Worm (Caenorhabditis elegans) whole organism, L3 larva: ENCODE data around the gene srr-1.

ENCODE experiments used
- R02D3.7 ChIP-seq: fragments of 150-350 bp; optimal IDR thresholded peaks from 2 replicates; lab custom pipeline; 2014; ENCODE audit warnings: missing biosample characterization, missing genetic modification characterization
- ZK546.5 ChIP-seq: sonication (generic microtip); optimal IDR thresholded peaks from 2 replicates; lab custom pipeline; 2017; ENCODE audit warnings: missing biosample characterization, missing genetic modification characterization
- ama-1 ChIP-seq: fragments of 150-350 bp; optimal IDR thresholded peaks from 2 replicates; lab custom pipeline; 2018
- ceh-16 ChIP-seq: sonication (generic microtip); optimal IDR thresholded peaks from 2 replicates; lab custom pipeline; 2017; ENCODE audit warnings: missing biosample characterization, missing genetic modification characterization
- ceh-28 ChIP-seq: fragments of 150-350 bp; optimal IDR thresholded peaks from 2 replicates; lab custom pipeline; 2014; ENCODE audit warnings: missing biosample characterization, missing genetic modification reagents, missing genetic modification characterization
- ceh-82 ChIP-seq: fragments of 150-350 bp; optimal IDR thresholded peaks from 2 replicates; lab custom pipeline; 2014; ENCODE audit warnings: missing biosample characterization, missing genetic modification characterization
- ceh-9 ChIP-seq: sonication (generic microtip); optimal IDR thresholded peaks from 2 replicates; lab custom pipeline; 2018; ENCODE audit warnings: missing biosample characterization, missing genetic modification characterization
- egl-27 ChIP-seq: sonication (generic microtip); optimal IDR thresholded peaks from 4 replicates; lab custom pipeline; 2017; ENCODE audit warnings: missing biosample characterization, missing genetic modification reagents, missing genetic modification characterization
- egl-5 ChIP-seq: fragments of 150-350 bp; optimal IDR thresholded peaks from 2 replicates; lab custom pipeline; 2017; ENCODE audit warnings: missing biosample characterization, missing genetic modification reagents, missing genetic modification characterization, inconsistent platforms
- elt-1 ChIP-seq: fragments of 150-350 bp; optimal IDR thresholded peaks from 2 replicates; lab custom pipeline; 2014; ENCODE audit warnings: missing biosample characterization, missing genetic modification characterization
- elt-2 ChIP-seq: sonication (generic microtip); optimal IDR thresholded peaks from 2 replicates; lab custom pipeline; 2016; ENCODE audit warnings: missing genetic modification reagents, mild to moderate bottlenecking, missing genetic modification characterization, missing compliant biosample characterization
- elt-3 ChIP-seq, 3 experiments: fragments of 150-350 bp in 1 of 3; sonication (generic microtip) in 2 of 3; optimal IDR thresholded peaks; 2 replicates in 2 of 3; 4 replicates in 1 of 3; lab custom pipeline; 2014 to 2017; ENCODE audit warnings: missing biosample characterization in 3 of 3, missing genetic modification characterization in 3 of 3
- fkh-10 ChIP-seq: sonication (generic microtip); optimal IDR thresholded peaks from 2 replicates; lab custom pipeline; 2017; ENCODE audit warnings: missing biosample characterization, missing genetic modification reagents, missing genetic modification characterization
- fos-1 ChIP-seq: fragments of 150-350 bp; optimal IDR thresholded peaks from 2 replicates; lab custom pipeline; 2014; ENCODE audit warnings: missing biosample characterization, missing genetic modification characterization
- hmg-11 ChIP-seq: sonication (generic microtip); optimal IDR thresholded peaks from 2 replicates; lab custom pipeline; 2016; ENCODE audit warnings: missing genetic modification characterization, missing compliant biosample characterization
- jun-1 ChIP-seq: fragments of 150-350 bp; optimal IDR thresholded peaks from 2 replicates; lab custom pipeline; 2014; ENCODE audit warnings: missing biosample characterization, missing genetic modification reagents, missing genetic modification characterization
- lin-15B ChIP-seq: fragments of 150-350 bp; optimal IDR thresholded peaks from 2 replicates; lab custom pipeline; 2014; ENCODE audit warnings: missing biosample characterization, missing genetic modification characterization
- lin-39 ChIP-seq: fragments of 150-350 bp; optimal IDR thresholded peaks from 2 replicates; lab custom pipeline; 2018; ENCODE audit warnings: missing biosample characterization, missing genetic modification reagents, missing genetic modification characterization
- lsy-12 ChIP-seq: sonication (generic microtip); optimal IDR thresholded peaks from 2 replicates; lab custom pipeline; 2016; ENCODE audit warnings: mild to moderate bottlenecking, missing genetic modification characterization, missing compliant biosample characterization
- mdl-1 ChIP-seq: fragments of 150-350 bp; optimal IDR thresholded peaks from 2 replicates; lab custom pipeline; 2014; ENCODE audit warnings: missing biosample characterization, missing genetic modification characterization
- mml-1 ChIP-seq: fragments of 150-350 bp; sonication (generic microtip); optimal IDR thresholded peaks from 3 replicates; lab custom pipeline; 2014; ENCODE audit warnings: missing biosample characterization, missing genetic modification characterization
- nfya-1 ChIP-seq: sonication (generic microtip); optimal IDR thresholded peaks from 2 replicates; lab custom pipeline; 2017; ENCODE audit warnings: missing genetic modification characterization, mild to moderate bottlenecking, missing compliant biosample characterization, antibody characterized with exemption, moderate library complexity; ENCODE audit not compliant: insufficient read depth
- nhr-11 ChIP-seq: fragments of 150-350 bp; optimal IDR thresholded peaks from 2 replicates; lab custom pipeline; 2014; ENCODE audit warnings: missing biosample characterization, missing genetic modification characterization
- nhr-12 ChIP-seq: fragments of 150-350 bp; optimal IDR thresholded peaks from 2 replicates; lab custom pipeline; 2014; ENCODE audit warnings: missing biosample characterization, missing genetic modification characterization
- nhr-23 ChIP-seq: fragments of 150-350 bp; optimal IDR thresholded peaks from 2 replicates; lab custom pipeline; 2014; ENCODE audit warnings: missing biosample characterization, missing genetic modification reagents, missing genetic modification characterization
- nhr-25 ChIP-seq: sonication (generic microtip); optimal IDR thresholded peaks from 2 replicates; lab custom pipeline; 2017; ENCODE audit warnings: missing biosample characterization, missing genetic modification characterization
- nhr-28 ChIP-seq: fragments of 150-350 bp; optimal IDR thresholded peaks from 2 replicates; lab custom pipeline; 2014; ENCODE audit warnings: missing biosample characterization, missing genetic modification characterization
- nhr-43 ChIP-seq: sonication (generic microtip); optimal IDR thresholded peaks from 2 replicates; lab custom pipeline; 2016; ENCODE audit warnings: mild to moderate bottlenecking, missing genetic modification characterization, missing compliant biosample characterization; ENCODE audit not compliant: poor library complexity, severe bottlenecking
- nhr-76 ChIP-seq: fragments of 150-350 bp; sonication (generic microtip); optimal IDR thresholded peaks from 5 replicates; lab custom pipeline; 2014; ENCODE audit warnings: missing biosample characterization, missing genetic modification characterization
- nhr-77 ChIP-seq: fragments of 150-350 bp; optimal IDR thresholded peaks from 2 replicates; lab custom pipeline; 2014; ENCODE audit warnings: missing biosample characterization, missing genetic modification characterization
- pha-4 ChIP-seq: fragments of 150-350 bp; optimal IDR thresholded peaks from 2 replicates; lab custom pipeline; 2014; ENCODE audit warnings: missing biosample characterization, missing genetic modification reagents, missing genetic modification characterization
- pqm-1 ChIP-seq: fragments of 150-350 bp; optimal IDR thresholded peaks from 2 replicates; lab custom pipeline; 2017; ENCODE audit warnings: missing biosample characterization, missing genetic modification characterization, inconsistent platforms
- sea-2 ChIP-seq: fragments of 150-350 bp; sonication (generic microtip); optimal IDR thresholded peaks from 4 replicates; lab custom pipeline; 2014; ENCODE audit warnings: missing biosample characterization, missing genetic modification reagents, missing genetic modification characterization
- snpc-4 ChIP-seq: fragments of 150-350 bp; optimal IDR thresholded peaks from 2 replicates; lab custom pipeline; 2014; ENCODE audit warnings: missing biosample characterization, missing genetic modification characterization
- tbx-2 ChIP-seq: sonication (generic microtip); optimal IDR thresholded peaks from 2 replicates; lab custom pipeline; 2016; ENCODE audit warnings: mild to moderate bottlenecking, missing genetic modification characterization, missing compliant biosample characterization
- unc-39 ChIP-seq: sonication (generic microtip); optimal IDR thresholded peaks from 4 replicates; lab custom pipeline; 2017; ENCODE audit warnings: missing biosample characterization, missing genetic modification characterization
- unc-62 ChIP-seq: fragments of 150-350 bp; sonication (generic microtip); optimal IDR thresholded peaks from 4 replicates; lab custom pipeline; 2014; ENCODE audit warnings: missing biosample characterization, missing genetic modification reagents, missing genetic modification characterization

Gene srr-1

DNA sequence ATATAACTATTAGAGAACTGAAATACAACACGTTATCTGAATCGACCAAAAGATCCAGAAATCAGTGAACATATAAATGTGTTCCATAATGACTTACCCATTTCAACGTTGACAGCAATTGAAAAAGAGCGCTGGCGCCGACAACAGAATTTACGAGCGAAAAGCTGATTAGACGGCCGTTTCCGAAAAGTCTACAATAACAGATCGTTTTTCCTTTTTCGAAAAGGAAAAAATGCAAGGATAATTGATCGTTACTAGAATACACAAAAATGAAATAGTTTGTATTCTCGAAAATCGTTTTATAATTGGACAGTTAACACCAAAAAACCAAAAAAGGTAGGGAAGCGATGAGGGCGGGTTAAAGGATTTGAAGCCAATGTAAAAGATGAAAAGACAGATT lies at the start of gene srr-1:
Gene srr-1, minus strand, starts transcription at position 101 of the 400 bp plus-strand sequence.
- no peak for TF ChIP-seq R02D3.7
- TF ChIP-seq nhr-43: no peak
- no peak for TF ChIP-seq pqm-1
- TF ChIP-seq egl-5: no peak
- no peak for TF ChIP-seq hmg-11 (tag; lab: Kevin White, UChicago)
- TF ChIP-seq nhr-25: no peak
- no peak for TF ChIP-seq mml-1 (tag; lab: Kevin White, UChicago)
- no peak for TF ChIP-seq unc-39 (tag; lab: Kevin White, UChicago)
- TF ChIP-seq ceh-9 (tag; lab: Kevin White, UChicago): no peak
- TF ChIP-seq ceh-82 (tag; lab: Kevin White, UChicago): no peak
- no peak for TF ChIP-seq ZK546.5 (tag; lab: Kevin White, UChicago)
- no peak for TF ChIP-seq ceh-16 (tag; lab: Kevin White, UChicago)
- TF ChIP-seq tbx-2 (tag; lab: Kevin White, UChicago): no peak
- TF ChIP-seq, all 47 proteins: peak for 0

DNA sequence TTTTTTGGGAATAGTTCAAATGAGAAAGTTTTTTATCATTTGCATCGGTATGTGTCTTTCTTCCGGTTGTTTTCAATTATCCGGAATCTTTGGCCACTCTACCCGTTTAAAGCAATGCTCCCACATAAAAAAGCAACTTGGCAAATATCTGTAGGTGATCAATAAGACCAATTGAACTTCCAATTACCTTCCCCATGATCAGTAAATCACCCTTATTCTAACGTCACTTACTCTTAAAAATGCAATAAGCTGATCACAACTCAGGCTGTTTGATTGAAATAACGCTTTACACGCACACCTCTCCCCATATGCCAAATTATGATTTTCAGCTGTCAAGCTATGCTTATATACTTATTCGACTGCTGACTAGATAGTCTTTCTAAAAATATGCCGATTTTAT lies 42.1 kb upstream of the srr-1 start, which contains the start of gene C34B4.5:
Gene C34B4.5, plus strand, starts transcription at position 301 of the 400 bp plus-strand sequence.
- TF ChIP-seq ZK546.5 (tag; lab: Kevin White, UChicago) (no peak), pha-4 (no peak), nhr-12 (tag; lab: Kevin White, UChicago) (no peak), tbx-2 (tag; lab: Kevin White, UChicago) (no peak), lsy-12 (tag; lab: Kevin White, UChicago) (no peak), ceh-28 (no peak), elt-1 (tag; lab: Kevin White, UChicago) (no peak), unc-39 (tag; lab: Kevin White, UChicago) (no peak), lin-15B (no peak), elt-3 (tag; optimal IDR thresholded peaks at IDR 0.05; lab: Kevin White, UChicago) (no peak), fkh-10 (GFP tag; lab: Kevin White, UChicago) (no peak)

DNA sequence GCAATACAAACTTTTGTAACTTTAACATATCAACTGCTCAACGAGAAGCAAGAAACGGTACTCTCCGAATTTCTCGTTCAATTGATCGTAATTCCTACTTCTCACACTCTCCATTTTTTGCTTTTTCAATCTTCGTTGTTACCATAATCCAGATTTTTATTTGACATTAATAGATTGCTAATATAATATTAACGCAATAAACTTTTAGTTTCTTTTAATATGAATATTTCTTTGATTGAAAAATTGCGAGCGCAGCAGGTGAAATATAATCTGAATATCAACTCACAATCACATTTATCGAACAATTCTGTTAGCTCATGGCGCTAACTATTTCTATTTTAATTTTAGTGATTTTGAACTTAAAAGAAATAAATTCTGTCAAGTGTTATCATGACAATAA lies 38.8 kb upstream of the srr-1 start, which contains the start of gene lurp-4:
Gene lurp-4, plus strand, starts transcription at position 301 of the 400 bp plus-strand sequence.
- TF ChIP-seq ZK546.5 (tag; lab: Kevin White, UChicago) (no peak), fos-1 (tag; lab: Kevin White, UChicago) (no peak), nhr-23 (tag; lab: Kevin White, UChicago) (no peak), nhr-43 (no peak), nhr-28 (tag; lab: Kevin White, UChicago) (no peak), lin-15B (no peak)

DNA sequence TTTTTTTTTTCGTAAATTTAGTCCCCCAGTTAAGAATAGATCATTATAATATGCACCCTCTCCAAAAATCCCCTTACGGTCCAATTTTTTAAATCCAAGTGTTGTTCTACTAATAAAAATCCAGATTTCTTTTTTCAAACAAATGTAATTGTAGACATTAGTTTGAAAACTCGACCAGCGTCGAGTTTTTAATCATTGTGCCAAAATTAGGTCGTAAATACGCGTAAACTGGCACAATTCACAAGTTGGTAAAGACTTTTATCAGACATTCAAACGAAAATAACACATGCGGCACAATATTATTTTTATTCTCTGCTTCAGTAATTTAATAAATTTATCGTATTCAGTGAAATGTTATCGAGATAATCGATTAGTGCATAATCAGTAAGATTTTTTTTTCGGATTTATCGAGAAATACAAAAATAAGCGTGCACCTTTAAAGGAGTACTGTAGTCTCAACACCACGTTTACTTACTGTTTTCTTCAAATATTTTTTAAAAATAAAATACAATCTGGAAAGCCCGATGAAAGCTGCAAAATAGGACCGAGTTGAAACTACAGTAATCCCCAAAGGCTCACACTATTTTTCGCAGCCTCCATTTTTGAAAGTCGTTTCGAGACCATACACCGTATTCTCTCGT lies 36.7 kb upstream of the srr-1 start, which contains the start of gene C34B4.4:
Gene C34B4.4, plus strand, starts transcription at position 276 of the 641 bp plus-strand sequence.
- TF ChIP-seq ama-1 (lab: Kevin White, UChicago) (peak; percentile 54), nhr-43 (peak; percentile 40), elt-2 (peak; percentile 38), hmg-11 (tag; lab: Kevin White, UChicago) (no peak), fkh-10 (GFP tag; lab: Kevin White, UChicago) (no peak), lsy-12 (tag; lab: Kevin White, UChicago) (peak; percentile 80), ceh-28 (peak; percentile 21), nhr-77 (tag; lab: Kevin White, UChicago) (no peak)

DNA sequence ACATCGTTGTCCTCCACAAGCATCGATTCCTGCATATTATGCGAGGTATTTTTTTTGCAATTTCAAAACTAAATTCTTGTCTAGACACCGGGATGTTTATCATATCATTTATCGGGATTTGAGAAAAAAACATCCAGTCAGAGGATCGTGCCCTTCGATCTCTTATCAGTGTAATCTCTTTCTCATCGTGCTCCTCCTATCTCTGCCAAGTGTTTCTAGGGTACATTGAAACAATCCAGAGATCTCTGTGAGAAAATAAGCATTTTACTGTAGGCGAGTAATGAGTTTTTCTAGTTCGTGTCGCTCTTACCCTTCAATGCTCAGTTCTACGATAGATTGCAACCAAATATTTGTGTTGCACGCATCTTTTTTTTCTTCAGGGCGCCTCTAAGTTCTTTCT lies 35.0 kb upstream of the srr-1 start:
- TF ChIP-seq nhr-76 (tag; lab: Kevin White, UChicago) (no peak), pha-4 (peak; percentile 27)

DNA sequence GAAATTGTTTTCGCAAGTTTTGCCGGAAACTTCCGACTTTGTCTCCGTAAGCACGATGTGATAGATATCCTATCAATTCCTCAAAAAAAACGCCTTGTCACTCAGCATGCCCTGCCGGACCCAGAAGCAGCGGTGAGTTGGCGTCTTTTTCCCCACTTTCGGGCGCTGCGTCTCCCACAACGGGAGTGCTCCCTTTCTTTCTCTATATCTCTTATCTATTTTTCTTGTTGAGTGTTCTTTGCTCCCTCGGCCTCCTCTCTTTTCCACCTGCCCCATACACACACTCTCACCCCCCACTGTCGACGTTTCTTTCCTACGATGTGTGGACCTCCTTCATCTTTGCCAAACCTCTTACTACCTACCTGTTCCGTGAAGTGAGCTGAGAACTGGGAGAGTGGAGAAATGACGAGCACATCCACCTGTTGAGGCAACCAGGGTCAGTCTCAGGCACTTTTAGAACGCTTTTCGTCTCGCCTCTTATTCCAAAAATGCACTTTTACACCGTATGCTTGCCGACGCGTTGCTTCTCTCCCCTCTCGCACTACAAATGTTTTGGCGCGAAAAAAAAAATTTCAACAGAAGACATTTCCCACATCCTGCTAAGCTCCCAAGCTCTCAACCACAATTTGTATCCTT lies 32.5 kb upstream of the srr-1 start:
- TF ChIP-seq snpc-4 (tag; lab: Kevin White, UChicago) (peak; percentile 61), mml-1 (tag; lab: Kevin White, UChicago) (no peak), egl-27 (tag; lab: Kevin White, UChicago) (no peak), nhr-12 (tag; lab: Kevin White, UChicago) (no peak), nfya-1 (peak; percentile 77), pha-4 (peak; percentile 71), egl-5 (peak; percentile 3), nhr-77 (tag; lab: Kevin White, UChicago) (no peak), nhr-28 (tag; lab: Kevin White, UChicago) (no peak), elt-2 (peak; percentile 67), unc-62 (peak; percentile 93), mdl-1 (peak; percentile 25), ceh-9 (tag; lab: Kevin White, UChicago) (no peak), ceh-28 (peak; percentile 24), nhr-76 (tag; lab: Kevin White, UChicago) (no peak), sea-2 (GFP tag; lab: Kevin White, UChicago) (no peak), tbx-2 (tag; lab: Kevin White, UChicago) (peak; percentile 23), fkh-10 (GFP tag; lab: Kevin White, UChicago) (no peak), R02D3.7 (peak; percentile 48), nhr-11 (tag; lab: Kevin White, UChicago) (no peak), pqm-1 (peak; percentile 37), nhr-23 (tag; lab: Kevin White, UChicago) (peak; percentile 17), ceh-82 (tag; lab: Kevin White, UChicago) (peak; percentile 2), lin-15B (peak; percentile 48), unc-39 (tag; lab: Kevin White, UChicago) (no peak), lin-39 (tag; lab: Kevin White, UChicago) (peak; percentile 87), ZK546.5 (tag; lab: Kevin White, UChicago) (no peak), jun-1 (no peak)
